Worm (Caenorhabditis elegans): Measurements from ENCODE around the gene F59A7.7.

DNA sequence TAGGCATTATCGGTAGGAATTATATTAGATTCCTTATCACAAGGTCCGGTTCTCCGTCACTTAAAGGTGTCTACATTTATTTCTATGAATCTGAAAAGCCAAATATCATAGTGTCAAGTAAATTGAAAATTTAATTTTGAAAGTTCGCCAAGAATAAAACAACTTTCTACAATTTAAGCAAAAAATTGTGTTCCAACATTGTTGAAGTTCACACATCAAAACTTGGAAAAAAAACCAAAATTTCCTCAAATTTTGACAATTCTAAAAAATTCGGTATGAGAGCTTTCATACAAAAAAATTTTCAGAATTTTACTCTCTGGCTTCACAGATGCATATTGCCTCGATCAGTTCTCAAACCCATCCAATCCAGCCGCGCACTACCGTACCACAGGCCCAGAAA, at the start of gene F59A7.7:
- TF ChIP-seq him-1 (tag; optimal IDR thresholded peaks at IDR 0.05), result no peak
- TF ChIP-seq dao-5 (tag; optimal IDR thresholded peaks at IDR 0.05), result no peak
- TF ChIP-seq W03F9.2 (tag; optimal IDR thresholded peaks at IDR 0.05), result no peak
